Worm (Caenorhabditis elegans) whole organism, L2 larva: ENCODE results near the gene srh-87.
"Not testable (repeated sequence)": the region's sequence is repeated elsewhere in the genome, so short reads cannot be mapped to it uniquely, and the experiment has no call there.

Experiments used
- C34F6.9 ChIP-seq: fragments of 150-350 bp; optimal IDR thresholded peaks from 2 replicates; lab custom pipeline; 2014; ENCODE audit warnings: missing biosample characterization, missing genetic modification characterization
- F13H6.1 ChIP-seq: sonication (generic microtip); optimal IDR thresholded peaks from 2 replicates; lab custom pipeline; 2016; ENCODE audit warnings: missing genetic modification characterization, missing compliant biosample characterization
- R02D3.7 ChIP-seq: fragments of 150-350 bp; optimal IDR thresholded peaks from 2 replicates; lab custom pipeline; 2014; ENCODE audit warnings: missing biosample characterization, missing genetic modification characterization
- ZK546.5 ChIP-seq: sonication (generic microtip); optimal IDR thresholded peaks from 2 replicates; lab custom pipeline; 2017; ENCODE audit warnings: missing biosample characterization, missing genetic modification characterization
- alr-1 ChIP-seq: fragments of 150-350 bp; optimal IDR thresholded peaks from 2 replicates; lab custom pipeline; 2014; ENCODE audit warnings: missing biosample characterization, missing genetic modification characterization
- aly-2 ChIP-seq: fragments of 150-350 bp; optimal IDR thresholded peaks from 2 replicates; lab custom pipeline; 2014; ENCODE audit warnings: missing biosample characterization, missing genetic modification characterization
- ama-1 ChIP-seq: fragments of 150-350 bp; optimal IDR thresholded peaks from 2 replicates; lab custom pipeline; 2018; ENCODE audit warnings: inconsistent platforms
- blmp-1 ChIP-seq: sonication (generic microtip); optimal IDR thresholded peaks from 2 replicates; lab custom pipeline; 2017; ENCODE audit warnings: missing genetic modification characterization, mild to moderate bottlenecking, missing compliant biosample characterization, antibody characterized with exemption, moderate library complexity; ENCODE audit not compliant: insufficient read depth
- ceh-16 ChIP-seq: fragments of 150-350 bp; optimal IDR thresholded peaks from 2 replicates; lab custom pipeline; 2014; ENCODE audit warnings: missing biosample characterization, missing genetic modification characterization
- ceh-82 ChIP-seq: fragments of 150-350 bp; optimal IDR thresholded peaks from 2 replicates; lab custom pipeline; 2014; ENCODE audit warnings: missing biosample characterization, missing genetic modification characterization
- dmd-4 ChIP-seq: sonication (generic microtip); optimal IDR thresholded peaks from 2 replicates; lab custom pipeline; 2017; ENCODE audit warnings: missing biosample characterization, missing genetic modification characterization
- elt-1 ChIP-seq: fragments of 150-350 bp; optimal IDR thresholded peaks from 2 replicates; lab custom pipeline; 2014; ENCODE audit warnings: missing biosample characterization, missing genetic modification characterization
- elt-3 ChIP-seq: sonication (generic microtip); optimal IDR thresholded peaks from 2 replicates; lab custom pipeline; 2017; ENCODE audit warnings: missing biosample characterization, missing genetic modification characterization
- fos-1 ChIP-seq: fragments of 150-350 bp; optimal IDR thresholded peaks from 2 replicates; lab custom pipeline; 2014; ENCODE audit warnings: missing biosample characterization, missing genetic modification characterization
- gmeb-1 ChIP-seq: fragments of 150-350 bp; optimal IDR thresholded peaks from 2 replicates; lab custom pipeline; 2014; ENCODE audit warnings: missing biosample characterization, missing genetic modification characterization
- lin-11 ChIP-seq: fragments of 150-350 bp; sonication (generic microtip); optimal IDR thresholded peaks from 2 replicates; lab custom pipeline; 2014; ENCODE audit warnings: missing biosample characterization, missing genetic modification characterization, inconsistent platforms, mixed read lengths
- lin-13 ChIP-seq: fragments of 150-350 bp; optimal IDR thresholded peaks from 2 replicates; lab custom pipeline; 2014; ENCODE audit warnings: missing biosample characterization, missing genetic modification reagents, missing genetic modification characterization
- mdl-1 ChIP-seq, 2 experiments: fragments of 150-350 bp in 1 of 2; sonication (generic microtip) in 1 of 2; optimal IDR thresholded peaks; 2 replicates each; lab custom pipeline; 2017; ENCODE audit warnings: missing biosample characterization in 2 of 2, missing genetic modification characterization in 2 of 2
- nhr-10 ChIP-seq: sonication (generic microtip); optimal IDR thresholded peaks from 2 replicates; lab custom pipeline; 2017; ENCODE audit warnings: missing biosample characterization, missing genetic modification characterization
- nhr-23 ChIP-seq: fragments of 150-350 bp; optimal IDR thresholded peaks from 2 replicates; lab custom pipeline; 2014; ENCODE audit warnings: missing biosample characterization, missing genetic modification reagents, missing genetic modification characterization
- nhr-237 ChIP-seq: fragments of 150-350 bp; optimal IDR thresholded peaks from 2 replicates; lab custom pipeline; 2014; ENCODE audit warnings: missing biosample characterization, missing genetic modification characterization
- nhr-6 ChIP-seq: fragments of 150-350 bp; optimal IDR thresholded peaks from 2 replicates; lab custom pipeline; 2014; ENCODE audit warnings: missing biosample characterization, missing genetic modification characterization
- nhr-77 ChIP-seq: fragments of 150-350 bp; optimal IDR thresholded peaks from 2 replicates; lab custom pipeline; 2014; ENCODE audit warnings: missing biosample characterization, missing genetic modification characterization
- peb-1 ChIP-seq: fragments of 150-350 bp; optimal IDR thresholded peaks from 2 replicates; lab custom pipeline; 2014; ENCODE audit warnings: missing biosample characterization, missing genetic modification characterization
- sem-4 ChIP-seq: fragments of 150-350 bp; optimal IDR thresholded peaks from 2 replicates; lab custom pipeline; 2014; ENCODE audit warnings: missing biosample characterization, missing genetic modification reagents, missing genetic modification characterization
- skn-1 ChIP-seq: sonication (generic microtip); optimal IDR thresholded peaks from 2 replicates; lab custom pipeline; 2017; ENCODE audit warnings: missing biosample characterization, missing genetic modification characterization
- sma-3 ChIP-seq: sonication (generic microtip); optimal IDR thresholded peaks from 2 replicates; lab custom pipeline; 2016; ENCODE audit warnings: missing genetic modification reagents, missing genetic modification characterization, missing compliant biosample characterization
- snpc-4 ChIP-seq: fragments of 150-350 bp; optimal IDR thresholded peaks from 2 replicates; lab custom pipeline; 2014; ENCODE audit warnings: missing biosample characterization, missing genetic modification characterization
- unc-55 ChIP-seq: fragments of 150-350 bp; sonication (generic microtip); optimal IDR thresholded peaks from 3 replicates; lab custom pipeline; 2014; ENCODE audit warnings: missing biosample characterization, missing genetic modification reagents, missing genetic modification characterization
- zag-1 ChIP-seq: fragments of 150-350 bp; optimal IDR thresholded peaks from 2 replicates; lab custom pipeline; 2014; ENCODE audit warnings: missing biosample characterization, missing genetic modification characterization
- ztf-1 ChIP-seq: fragments of 200-800 bp; sonication (Bioruptor generic); conservative IDR thresholded peaks from 2 replicates; pipeline ENCODE4 v1.3.6; 2022; ENCODE audit warnings: missing genetic modification characterization, missing compliant biosample characterization
- ztf-11 ChIP-seq: sonication (generic microtip); optimal IDR thresholded peaks from 2 replicates; lab custom pipeline; 2017; ENCODE audit warnings: missing biosample characterization, missing genetic modification characterization

srh-87 gene

ce11 chrV:2983351-2983750 lies 37.8 kb upstream of the srh-87 start, which contains the start of gene srw-117:
Gene srw-117 (minus strand): TSS chrV:2983451.
- TF ChIP-seq sma-3 (GFP tag; lab: Kevin White, UChicago) (no peak), ZK546.5 (tag; lab: Kevin White, UChicago) (no peak), nhr-237 (tag; lab: Kevin White, UChicago) (no peak), blmp-1 (tag; lab: Kevin White, UChicago) (no peak), sem-4 (tag; lab: Kevin White, UChicago) (no peak), F13H6.1 (no peak), elt-1 (tag; lab: Kevin White, UChicago) (no peak), nhr-23 (tag; lab: Kevin White, UChicago) (no peak), fos-1 (no peak), lin-13 (GFP tag; lab: Kevin White, UChicago) (no peak), C34F6.9 (tag; lab: Kevin White, UChicago) (no peak), nhr-10 (tag; lab: Kevin White, UChicago) (no peak), nhr-77 (tag; lab: Kevin White, UChicago) (no peak), dmd-4 (tag; lab: Kevin White, UChicago) (no peak), aly-2 (tag; lab: Kevin White, UChicago) (no peak)

ce11 chrV:2979978-2980377 lies 34.5 kb upstream of the srh-87 start, which contains the start of gene srw-118:
Gene srw-118 (minus strand): TSS chrV:2980078.
- TF ChIP-seq skn-1 (no peak), lin-11 (no peak), mdl-1 (tag; optimal IDR thresholded peaks at IDR 0.05; lab: Kevin White, UChicago) (no peak), gmeb-1 (tag; lab: Kevin White, UChicago) (no peak), ceh-82 (tag; lab: Kevin White, UChicago) (no peak), R02D3.7 (no peak), zag-1 (tag; lab: Kevin White, UChicago) (no peak)

ce11 chrV:2976287-2976686 lies 30.8 kb upstream of the srh-87 start, which contains the start of gene srw-124:
Gene srw-124 (plus strand): TSS chrV:2976587.
- TF ChIP-seq nhr-10 (tag; lab: Kevin White, UChicago) (no peak), snpc-4 (tag; lab: Kevin White, UChicago) (no peak), ztf-11 (no peak), alr-1 (tag; lab: Kevin White, UChicago) (no peak), F13H6.1 (no peak), ama-1 (lab: Kevin White, UChicago) (no peak), mdl-1 (tag; optimal IDR thresholded peaks at IDR 0.05; lab: Kevin White, UChicago) (no peak), lin-13 (GFP tag; lab: Kevin White, UChicago) (no peak), unc-55 (GFP tag; lab: Kevin White, UChicago) (no peak), ceh-16 (no peak), ceh-82 (tag; lab: Kevin White, UChicago) (no peak), zag-1 (tag; lab: Kevin White, UChicago) (no peak), ztf-1 (GFP tag; lab: Robert Waterston, UW) (no peak)

- not testable (repeated sequence) for TF ChIP-seq skn-1; elt-3 (tag; lab: Kevin White, UChicago); nhr-6
- TF ChIP-seq, all 48 proteins: peak for 0; not testable (repeated sequence) for 48
Observed at ce11 chrV:2975285-2975684, 29.8 kb upstream of the srh-87 start, which contains the start of gene srw-123. Gene srw-123 (minus strand): TSS chrV:2975385.

ce11 chrV:2971307-2971999 lies 26.0 kb upstream of the srh-87 start, which contains the start of gene srw-129:
Gene srw-129 (plus strand): TSS chrV:2971949.
- TF ChIP-seq peb-1 (tag; lab: Kevin White, UChicago) (no peak), blmp-1 (tag; lab: Kevin White, UChicago) (no peak), dmd-4 (tag; lab: Kevin White, UChicago) (no peak), elt-1 (tag; lab: Kevin White, UChicago) (no peak), sem-4 (tag; lab: Kevin White, UChicago) (no peak), zag-1 (tag; lab: Kevin White, UChicago) (no peak)
